Fruit fly (Drosophila melanogaster): ENCODE measurements around the gene CG43736.
A peak's percentile ranks its signal among the peaks of the same experiment; 100 is the strongest.

CG43736 gene

DNA sequence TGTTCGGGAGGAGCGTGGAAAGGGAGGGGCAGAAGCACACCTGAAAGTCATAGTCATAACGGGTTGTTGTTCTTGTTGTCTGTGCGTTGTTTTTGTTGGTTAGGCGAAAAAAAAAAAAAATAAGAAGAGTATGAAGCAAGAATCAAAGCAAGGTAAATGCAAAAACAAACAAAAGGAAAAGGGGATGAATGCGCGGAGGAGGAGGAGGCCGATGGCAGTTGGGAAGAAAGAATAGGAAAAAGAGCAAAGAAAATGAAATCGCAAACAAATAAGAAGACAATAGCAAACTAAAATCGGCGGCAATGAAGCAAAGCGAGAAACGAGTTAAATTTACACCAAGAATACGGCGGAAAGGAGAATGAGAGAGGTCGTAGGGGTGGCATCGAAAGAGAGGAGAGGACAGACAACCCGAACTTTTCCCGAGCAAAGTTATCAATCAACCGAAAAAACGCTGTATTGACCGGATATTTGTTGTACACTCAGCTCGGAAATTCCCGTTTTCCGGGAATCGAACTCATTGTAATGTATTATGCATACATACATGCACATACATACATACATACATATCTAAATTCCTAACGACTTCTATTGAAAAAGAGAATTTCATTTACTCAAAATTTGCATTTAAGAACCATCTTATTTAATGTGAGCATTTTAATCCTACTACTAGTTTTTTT, 3.1 kb upstream of the CG43736 start (continued):
- TF ChIP-seq CG12769 (tag; optimal IDR thresholded peaks at IDR 0.05) (peak; percentile 5), CG30020 (tag; optimal IDR thresholded peaks at IDR 0.05) (no peak), CG11696 (GFP tag; IDR thresholded peaks at IDR 0.05) (no peak), CG4360 (GFP tag; IDR thresholded peaks at IDR 0.05) (peak; percentile 40), usp (GFP tag; optimal IDR thresholded peaks at IDR 0.05) (no peak), CG17829 (tag; optimal IDR thresholded peaks at IDR 0.05) (peak; percentile 34), CG8924 (tag; optimal IDR thresholded peaks at IDR 0.05) (no peak), Max (GFP tag; optimal IDR thresholded peaks at IDR 0.05) (no peak), Usf (GFP tag; optimal IDR thresholded peaks at IDR 0.05) (no peak), CG7556 (GFP tag; optimal IDR thresholded peaks at IDR 0.05) (no peak), disco-r (GFP tag; optimal IDR thresholded peaks at IDR 0.05) (no peak), lab (GFP tag; optimal IDR thresholded peaks at IDR 0.05) (peak; percentile 43), CG32532 (GFP tag; IDR thresholded peaks at IDR 0.05) (no peak), fd96Cb (tag; optimal IDR thresholded peaks at IDR 0.05) (peak; percentile 35), crol (GFP tag; IDR thresholded peaks at IDR 0.05) (no peak), CG10654 (GFP tag; optimal IDR thresholded peaks at IDR 0.05) (no peak), Stat92E (GFP tag; optimal IDR thresholded peaks at IDR 0.05) (peak in 1 of 3 experiments; percentile 51), CG17361 (GFP tag; IDR thresholded peaks at IDR 0.05) (no peak), Dbx (GFP tag; IDR thresholded peaks at IDR 0.05) (peak; percentile 29; the same call in 1 of the 3 replicates), CG12219 (GFP tag; optimal IDR thresholded peaks at IDR 0.05) (peak; percentile 7), Blimp-1 (GFP tag; optimal IDR thresholded peaks at IDR 0.05) (peak; percentile 35), fru (optimal IDR thresholded peaks at IDR 0.05) (no peak), CG17802 (tag; optimal IDR thresholded peaks at IDR 0.05) (no peak), Neu2 (GFP tag; optimal IDR thresholded peaks at IDR 0.05; ENCODE audit: borderline replicate concordance) (no peak), scrt (GFP tag; optimal IDR thresholded peaks at IDR 0.05) (no peak), CG10366 (GFP tag; IDR thresholded peaks at IDR 0.05) (no peak), CG4424 (GFP tag; optimal IDR thresholded peaks at IDR 0.05) (peak; percentile 41), CG14014 (GFP tag; IDR thresholded peaks at IDR 0.05) (peak; percentile 50; the same call in 1 of the 2 replicates), CG2712 (tag; optimal IDR thresholded peaks at IDR 0.05) (peak; percentile 39), CG11504 (tag; optimal IDR thresholded peaks at IDR 0.05) (peak; percentile 56), zen (tag; optimal IDR thresholded peaks at IDR 0.05) (peak; percentile 25), CG14441 (GFP tag; IDR thresholded peaks at IDR 0.05) (0 out of 2 replicates have a peak, but pooled peaks have one; percentile 28), CG17359 (tag; optimal IDR thresholded peaks at IDR 0.05) (peak; percentile 36), CG31365 (tag; optimal IDR thresholded peaks at IDR 0.05) (no peak), HmgZ (tag; optimal IDR thresholded peaks at IDR 0.05) (no peak), pros (GFP tag; optimal IDR thresholded peaks at IDR 0.05) (peak; percentile 10), grau (tag; optimal IDR thresholded peaks at IDR 0.05) (peak; percentile 27), kay (GFP tag; optimal IDR thresholded peaks at IDR 0.05) (no peak), ind (GFP tag; optimal IDR thresholded peaks at IDR 0.05) (peak; percentile 35), nom (GFP tag; optimal IDR thresholded peaks at IDR 0.05) (peak; percentile 53), Med (GFP tag) (no peak), CG17568 (GFP tag; optimal IDR thresholded peaks at IDR 0.05) (no peak), aop (GFP tag; IDR thresholded peaks at IDR 0.05) (no peak), CG2199 (GFP tag; IDR thresholded peaks at IDR 0.05) (0 out of 3 replicates have a peak, but pooled peaks have one; percentile 20), phol (tag; optimal IDR thresholded peaks at IDR 0.05) (peak; percentile 53)

All from whole organism, embryonic.